Worm (Caenorhabditis elegans): ENCODE measurements around the gene Y70C5A.2.

DNA sequence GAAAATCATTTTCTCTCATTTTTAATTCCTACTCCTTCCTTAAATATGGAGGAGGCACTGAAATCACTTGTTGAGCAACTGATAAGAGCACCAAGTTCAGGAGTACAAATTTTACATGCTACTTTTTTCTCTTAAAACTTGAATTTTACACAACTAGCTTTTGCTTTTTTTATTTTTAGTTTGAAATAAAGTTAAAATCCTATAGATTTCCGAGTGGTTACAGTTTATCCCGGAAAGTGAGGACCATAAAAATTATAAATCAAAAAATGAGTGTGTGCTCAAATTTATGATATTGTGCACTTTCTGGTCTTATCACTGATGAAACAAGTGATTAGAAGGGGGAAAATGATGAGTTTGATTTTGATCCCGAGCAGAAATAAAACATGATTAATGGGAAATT is 5.0 kb upstream of the Y70C5A.2 start, which contains the start of gene oac-53:
- TF ChIP-seq pha-4 (tag; optimal IDR thresholded peaks at IDR 0.05): no peak
- TF ChIP-seq fos-1 (tag; optimal IDR thresholded peaks at IDR 0.05): no peak
- no peak for TF ChIP-seq snpc-4 (tag; optimal IDR thresholded peaks at IDR 0.05)
- no peak for TF ChIP-seq ZK546.5 (tag; optimal IDR thresholded peaks at IDR 0.05)
- no peak for TF ChIP-seq nhr-237 (tag; optimal IDR thresholded peaks at IDR 0.05)
- TF ChIP-seq ceh-82 (tag; optimal IDR thresholded peaks at IDR 0.05): no peak
- TF ChIP-seq zag-1 (tag; optimal IDR thresholded peaks at IDR 0.05): no peak
- no peak for TF ChIP-seq daf-12 (tag; optimal IDR thresholded peaks at IDR 0.05)
- TF ChIP-seq sea-2 (GFP tag; optimal IDR thresholded peaks at IDR 0.05): no peak

Measured in whole organism, L3 larva.